Worm (Caenorhabditis elegans): ENCODE measurements around the gene C06A1.7.

DNA sequence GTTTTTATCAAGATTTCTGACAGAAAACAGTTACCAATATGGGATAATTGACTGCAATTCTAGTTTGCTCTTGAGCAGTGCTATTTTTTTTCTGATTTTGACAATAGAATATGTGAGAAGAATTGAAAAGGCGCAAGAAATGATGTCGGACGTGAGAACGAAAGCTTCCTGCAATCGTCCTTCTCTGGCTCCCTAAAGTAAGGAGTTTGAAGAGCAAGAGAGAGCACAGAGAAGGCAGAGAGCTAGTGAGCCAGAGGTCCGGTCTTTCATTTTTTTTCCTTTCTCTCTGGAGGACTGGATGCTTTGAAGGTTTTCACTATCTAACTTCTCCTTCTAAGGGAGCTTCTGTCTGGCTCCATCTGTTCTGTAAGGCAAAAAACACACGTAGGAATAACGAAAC, 14.5 kb upstream of the C06A1.7 start:
- TF ChIP-seq T22C8.4 (GFP tag; IDR thresholded peaks at IDR 0.05) (no peak), cog-1 (tag; optimal IDR thresholded peaks at IDR 0.05) (no peak), klf-2 (GFP tag; conservative IDR thresholded peaks at IDR 0.05) (no peak), flt-1 (GFP tag; IDR thresholded peaks at IDR 0.05) (no peak), med-1 (GFP tag; optimal IDR thresholded peaks at IDR 0.05; ENCODE audit: insufficient read depth) (no peak), ztf-29 (GFP tag; IDR thresholded peaks at IDR 0.05) (no peak)

Measured in whole organism, midembryonic.